Worm (Caenorhabditis elegans): Measurements from ENCODE around the gene nspa-2.

nspa-2 gene

ce11 chrV:14855626-14856025, 35.3 kb upstream of the nspa-2 start (continued):
- TF ChIP-seq nhr-71 (tag; optimal IDR thresholded peaks at IDR 0.05) (no peak), F16B12.6 (tag; optimal IDR thresholded peaks at IDR 0.05) (no peak), hlh-17 (GFP tag; optimal IDR thresholded peaks at IDR 0.05; ENCODE audit: borderline replicate concordance) (no peak), nhr-237 (tag; optimal IDR thresholded peaks at IDR 0.05) (no peak)

ce11 chrV:14858503-14858902, 32.4 kb upstream of the nspa-2 start, which contains the start of gene npr-13:
Gene npr-13 (minus strand): TSS chrV:14858603.
- no peak for TF ChIP-seq unc-62 (GFP tag; optimal IDR thresholded peaks at IDR 0.05)
- no peak for TF ChIP-seq nhr-237 (tag; optimal IDR thresholded peaks at IDR 0.05)

- TF ChIP-seq hlh-4 (tag; optimal IDR thresholded peaks at IDR 0.05) (no peak), fkh-10 (GFP tag; optimal IDR thresholded peaks at IDR 0.05) (peak; percentile 46), mab-9 (GFP tag; IDR thresholded peaks at IDR 0.05) (no peak), nhr-237 (tag; optimal IDR thresholded peaks at IDR 0.05) (no peak), unc-62 (GFP tag; optimal IDR thresholded peaks at IDR 0.05) (no peak), jun-1 (tag; optimal IDR thresholded peaks at IDR 0.05) (no peak), nhr-47 (tag; optimal IDR thresholded peaks at IDR 0.05) (no peak), C04F5.9 (tag; optimal IDR thresholded peaks at IDR 0.05) (no peak)
These were observed 31.5 kb upstream of the nspa-2 start for ce11 chrV:14859380-14859779.

- TF ChIP-seq nhr-12 (tag; optimal IDR thresholded peaks at IDR 0.05) (no peak), pax-3 (tag; optimal IDR thresholded peaks at IDR 0.05) (no peak), fkh-8 (tag; optimal IDR thresholded peaks at IDR 0.05) (no peak), lin-14 (GFP tag; optimal IDR thresholded peaks at IDR 0.05) (no peak), nhr-19 (GFP tag; conservative IDR thresholded peaks at IDR 0.05) (no peak), aly-2 (tag; optimal IDR thresholded peaks at IDR 0.05) (no peak), nhr-90 (tag; optimal IDR thresholded peaks at IDR 0.05; ENCODE audit: poor library complexity) (no peak), unc-86 (tag; optimal IDR thresholded peaks at IDR 0.05) (no peak), nhr-47 (tag; optimal IDR thresholded peaks at IDR 0.05) (no peak), ztf-11 (tag; optimal IDR thresholded peaks at IDR 0.05) (no peak)
These were observed 22.7 kb upstream of the nspa-2 start, which contains the start of gene gcy-14 for ce11 chrV:14868181-14868580. Gene gcy-14 (minus strand): TSS chrV:14868281.

DNA sequence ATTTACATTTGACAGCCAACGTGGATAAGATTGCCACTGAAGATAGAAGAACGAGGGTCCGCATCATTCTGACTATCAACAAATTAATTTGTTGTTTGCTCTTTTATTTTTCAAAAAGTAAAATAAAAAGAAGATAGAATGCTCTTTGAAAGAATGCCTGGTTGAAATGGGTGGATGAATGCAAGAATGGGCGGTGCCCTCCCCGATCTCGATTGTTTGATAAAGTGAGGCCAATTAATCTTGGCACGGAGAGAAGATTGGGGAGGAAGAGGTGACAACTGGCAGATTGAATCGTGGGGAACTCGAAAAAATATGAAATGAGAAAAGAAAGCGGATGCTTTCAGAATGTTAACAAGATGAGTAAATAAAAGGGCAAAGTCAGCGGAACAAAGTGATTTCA, 19.5 kb upstream of the nspa-2 start, which contains the start of gene ZC412.3:
Gene ZC412.3 (minus strand): TSS at position 183 of the 400 bp plus-strand sequence.
- TF ChIP-seq dpl-1 (GFP tag; optimal IDR thresholded peaks at IDR 0.05) = no peak
- TF ChIP-seq irx-1 (tag; optimal IDR thresholded peaks at IDR 0.05) = no peak
- TF ChIP-seq mep-1 (tag; optimal IDR thresholded peaks at IDR 0.05) = peak; percentile 11
- TF ChIP-seq nhr-77 (tag; optimal IDR thresholded peaks at IDR 0.05) = no peak
- TF ChIP-seq elt-2 (tag; optimal IDR thresholded peaks at IDR 0.05) = no peak
- TF ChIP-seq unc-130 (tag; optimal IDR thresholded peaks at IDR 0.05) = peak; percentile 56
- TF ChIP-seq lsy-2 (tag; optimal IDR thresholded peaks at IDR 0.05) = no peak
- peak; percentile 53 for TF ChIP-seq lin-39 (tag; optimal IDR thresholded peaks at IDR 0.05)
- no peak for TF ChIP-seq egl-13 (tag; optimal IDR thresholded peaks at IDR 0.05)
- TF ChIP-seq C16A3.4 (tag; optimal IDR thresholded peaks at IDR 0.05) = no peak
- TF ChIP-seq sptf-1 (tag; optimal IDR thresholded peaks at IDR 0.05) = no peak
- peak; percentile 3 for TF ChIP-seq vab-15 (tag; optimal IDR thresholded peaks at IDR 0.05)
- no peak for TF ChIP-seq nhr-19 (GFP tag; conservative IDR thresholded peaks at IDR 0.05)
- peak; percentile 23 for TF ChIP-seq snu-23 (GFP tag; optimal IDR thresholded peaks at IDR 0.05)
- no peak for TF ChIP-seq fos-1 (tag; optimal IDR thresholded peaks at IDR 0.05)
- no peak for TF ChIP-seq unc-98 (GFP tag; IDR thresholded peaks at IDR 0.05)
- TF ChIP-seq lin-14 (GFP tag; optimal IDR thresholded peaks at IDR 0.05) = peak; percentile 77
- no peak for TF ChIP-seq ceh-82 (tag; optimal IDR thresholded peaks at IDR 0.05)
- TF ChIP-seq blmp-1 (tag; optimal IDR thresholded peaks at IDR 0.05) = no peak
- TF ChIP-seq unc-62 (GFP tag; optimal IDR thresholded peaks at IDR 0.05) = no peak
- TF ChIP-seq pag-3 (tag; optimal IDR thresholded peaks at IDR 0.05; ENCODE audit: borderline replicate concordance, insufficient read depth) = peak; percentile 88
- TF ChIP-seq sox-4 (tag; optimal IDR thresholded peaks at IDR 0.05) = no peak
- no peak for TF ChIP-seq ceh-63 (GFP tag; optimal IDR thresholded peaks at IDR 0.05)
- peak; percentile 72 for TF ChIP-seq rnt-1 (tag; optimal IDR thresholded peaks at IDR 0.05)

All from whole organism, L1 larva.